Worm (Caenorhabditis elegans) whole organism, late embryonic: ENCODE data around the gene tag-52.

Source experiments
- C38D4.7 ChIP-seq: fragments of 200-800 bp; sonication (Bioruptor generic); optimal IDR thresholded peaks from 2 replicates; lab custom pipeline; 2018; ENCODE audit warnings: mild to moderate bottlenecking, missing genetic modification characterization, moderate library complexity, missing compliant biosample characterization
- K02D7.2 ChIP-seq: sonication (generic microtip); optimal IDR thresholded peaks from 2 replicates; lab custom pipeline; 2017; ENCODE audit warnings: mild to moderate bottlenecking, missing genetic modification characterization, missing compliant biosample characterization
- T23F11.4 ChIP-seq: fragments of 200-800 bp; sonication (Bioruptor generic); optimal IDR thresholded peaks from 2 replicates; lab custom pipeline; 2018; ENCODE audit warnings: mild to moderate bottlenecking, missing genetic modification characterization, missing compliant biosample characterization
- Y22D7AL.16 ChIP-seq: sonication (generic microtip); optimal IDR thresholded peaks from 2 replicates; lab custom pipeline; 2016; ENCODE audit warnings: missing genetic modification characterization, missing compliant biosample characterization
- ahr-1 ChIP-seq: sonication (generic microtip); optimal IDR thresholded peaks from 2 replicates; lab custom pipeline; 2016; ENCODE audit warnings: missing genetic modification characterization, missing compliant biosample characterization
- ceh-18 ChIP-seq: sonication (generic microtip); optimal IDR thresholded peaks from 2 replicates; lab custom pipeline; 2016; ENCODE audit warnings: missing genetic modification characterization, missing compliant biosample characterization
- ceh-19 ChIP-seq: fragments of 200-800 bp; sonication (Bioruptor generic); optimal IDR thresholded peaks from 2 replicates; lab custom pipeline; 2018; ENCODE audit warnings: mild to moderate bottlenecking, missing genetic modification characterization, missing compliant biosample characterization
- ceh-22 ChIP-seq: sonication (generic microtip); optimal IDR thresholded peaks from 2 replicates; lab custom pipeline; 2017; ENCODE audit warnings: missing biosample characterization, missing genetic modification characterization
- ceh-30 ChIP-seq: fragments of 150-350 bp; optimal IDR thresholded peaks from 2 replicates; lab custom pipeline; 2014; ENCODE audit warnings: missing biosample characterization, missing genetic modification characterization
- ceh-31 ChIP-seq: sonication (generic microtip); optimal IDR thresholded peaks from 2 replicates; lab custom pipeline; 2016; ENCODE audit warnings: missing genetic modification characterization, missing compliant biosample characterization
- ceh-34 ChIP-seq: sonication (generic microtip); optimal IDR thresholded peaks from 2 replicates; lab custom pipeline; 2016; ENCODE audit warnings: mild to moderate bottlenecking, missing genetic modification characterization, missing compliant biosample characterization
- ceh-48 ChIP-seq: sonication (generic microtip); optimal IDR thresholded peaks from 2 replicates; lab custom pipeline; 2016; ENCODE audit warnings: missing genetic modification characterization, inconsistent platforms, missing compliant biosample characterization
- ceh-9 ChIP-seq: sonication (generic microtip); optimal IDR thresholded peaks from 2 replicates; lab custom pipeline; 2016; ENCODE audit warnings: mild to moderate bottlenecking, missing genetic modification characterization, inconsistent platforms, missing compliant biosample characterization
- dmd-4 ChIP-seq: sonication (generic microtip); optimal IDR thresholded peaks from 2 replicates; lab custom pipeline; 2016; ENCODE audit warnings: borderline replicate concordance, missing genetic modification characterization, missing compliant biosample characterization
- dve-1 ChIP-seq: sonication (generic microtip); optimal IDR thresholded peaks from 2 replicates; lab custom pipeline; 2017; ENCODE audit warnings: antibody characterized with exemption, mild to moderate bottlenecking, missing genetic modification characterization, missing compliant biosample characterization
- elt-2 ChIP-seq: sonication (generic microtip); optimal IDR thresholded peaks from 2 replicates; lab custom pipeline; 2016; ENCODE audit warnings: missing genetic modification reagents, missing genetic modification characterization, missing compliant biosample characterization
- elt-4 ChIP-seq: sonication (generic microtip); optimal IDR thresholded peaks from 2 replicates; lab custom pipeline; 2016; ENCODE audit warnings: missing genetic modification characterization, missing compliant biosample characterization
- eyg-1 ChIP-seq: sonication (generic microtip); optimal IDR thresholded peaks from 2 replicates; lab custom pipeline; 2016; ENCODE audit warnings: missing genotype, missing genetic modification characterization, missing compliant biosample characterization
- hlh-13 ChIP-seq: fragments of 200-800 bp; sonication (Bioruptor generic); optimal IDR thresholded peaks from 2 replicates; lab custom pipeline; 2018; ENCODE audit warnings: mild to moderate bottlenecking, missing genetic modification characterization, missing compliant biosample characterization
- hlh-30 ChIP-seq: sonication (generic microtip); optimal IDR thresholded peaks from 2 replicates; lab custom pipeline; 2017; ENCODE audit warnings: antibody characterized with exemption, missing genetic modification characterization, missing compliant biosample characterization; ENCODE audit not compliant: insufficient read depth
- lim-6 ChIP-seq: sonication (generic microtip); optimal IDR thresholded peaks from 2 replicates; lab custom pipeline; 2016; ENCODE audit warnings: missing genetic modification characterization, missing compliant biosample characterization
- lin-11 ChIP-seq: fragments of 200-800 bp; sonication (Bioruptor generic); optimal IDR thresholded peaks from 2 replicates; lab custom pipeline; 2018; ENCODE audit warnings: mild to moderate bottlenecking, missing genetic modification characterization, missing compliant biosample characterization
- madf-2 ChIP-seq: sonication (generic microtip); optimal IDR thresholded peaks from 2 replicates; lab custom pipeline; 2017; ENCODE audit warnings: missing genetic modification characterization, missing compliant biosample characterization
- nfya-1 ChIP-seq: sonication (generic microtip); optimal IDR thresholded peaks from 2 replicates; lab custom pipeline; 2017; ENCODE audit warnings: missing genetic modification characterization, mild to moderate bottlenecking, missing compliant biosample characterization, antibody characterized with exemption, moderate library complexity
- pat-9 ChIP-seq: fragments of 200-800 bp; sonication (Bioruptor generic); optimal IDR thresholded peaks from 2 replicates; lab custom pipeline; 2018; ENCODE audit warnings: mild to moderate bottlenecking, missing genetic modification characterization, moderate library complexity, missing compliant biosample characterization
- pax-1 ChIP-seq: fragments of 150-350 bp; optimal IDR thresholded peaks from 2 replicates; lab custom pipeline; 2014; ENCODE audit warnings: missing biosample characterization, missing genetic modification characterization
- pha-2 ChIP-seq: sonication (generic microtip); optimal IDR thresholded peaks from 2 replicates; lab custom pipeline; 2017; ENCODE audit warnings: mild to moderate bottlenecking, missing genetic modification characterization, missing compliant biosample characterization
- pha-4 ChIP-seq: fragments of 150-350 bp; optimal IDR thresholded peaks from 2 replicates; lab custom pipeline; 2018; ENCODE audit warnings: missing biosample characterization, missing genetic modification reagents, missing genetic modification characterization
- pros-1 ChIP-seq: fragments of 150-350 bp; optimal IDR thresholded peaks from 2 replicates; lab custom pipeline; 2014; ENCODE audit warnings: missing biosample characterization, missing genetic modification reagents, missing genetic modification characterization
- ref-2 ChIP-seq: sonication (generic microtip); optimal IDR thresholded peaks from 2 replicates; lab custom pipeline; 2016; ENCODE audit warnings: missing genetic modification characterization, missing compliant biosample characterization
- rnt-1 ChIP-seq: sonication (generic microtip); optimal IDR thresholded peaks from 2 replicates; lab custom pipeline; 2016; ENCODE audit warnings: missing genetic modification characterization, missing compliant biosample characterization
- sdc-2 ChIP-seq: sonication (generic microtip); optimal IDR thresholded peaks from 2 replicates; lab custom pipeline; 2016; ENCODE audit warnings: missing genotype, missing genetic modification characterization, missing compliant biosample characterization
- sox-2 ChIP-seq: fragments of 200-800 bp; sonication (Bioruptor generic); IDR thresholded peaks from 2 replicates; pipeline ENCODE4 v1.3.6; 2022; ENCODE audit warnings: missing genetic modification reagents, missing genetic modification characterization, missing compliant biosample characterization
- tbx-2 ChIP-seq: sonication (generic microtip); optimal IDR thresholded peaks from 2 replicates; lab custom pipeline; 2016; ENCODE audit warnings: missing genetic modification characterization, missing compliant biosample characterization
- tbx-7 ChIP-seq: sonication (generic microtip); optimal IDR thresholded peaks from 2 replicates; lab custom pipeline; 2016; ENCODE audit warnings: missing genotype, missing genetic modification characterization, missing compliant biosample characterization
- unc-42 ChIP-seq: sonication (generic microtip); optimal IDR thresholded peaks from 2 replicates; lab custom pipeline; 2016; ENCODE audit warnings: missing genotype, missing genetic modification characterization, missing compliant biosample characterization
- ztf-16 ChIP-seq: sonication (generic microtip); optimal IDR thresholded peaks from 2 replicates; lab custom pipeline; 2017; ENCODE audit warnings: missing genetic modification characterization, missing compliant biosample characterization

tag-52 gene

ce11 chrX:3678507-3679175, at the start of gene tag-52:
TSS of gene tag-52 (minus strand) at chrX:3678557.
- TF ChIP-seq hlh-13 = no peak
- TF ChIP-seq Y22D7AL.16 (tag; lab: Kevin White, UChicago) = no peak
- peak; percentile 33 for TF ChIP-seq tbx-2 (tag; lab: Kevin White, UChicago)
- no peak for TF ChIP-seq ceh-30 (tag; lab: Kevin White, UChicago)
- peak; percentile 39 for TF ChIP-seq hlh-30 (tag; lab: Kevin White, UChicago)
- TF ChIP-seq C38D4.7 (GFP tag; lab: Kevin White, UChicago) = peak; percentile 17
- peak; percentile 20 for TF ChIP-seq ceh-31 (tag; lab: Kevin White, UChicago)
- TF ChIP-seq pha-2 (tag; lab: Kevin White, UChicago) = no peak
- no peak for TF ChIP-seq ceh-9 (tag; lab: Kevin White, UChicago)
- no peak for TF ChIP-seq K02D7.2 (tag; lab: Kevin White, UChicago)
- TF ChIP-seq ceh-48 (tag; lab: Kevin White, UChicago) = no peak
- peak; percentile 13 for TF ChIP-seq sdc-2
- TF ChIP-seq sox-2 (GFP tag; lab: Robert Waterston, UW) = no peak
- TF ChIP-seq elt-2 = peak; percentile 40
- no peak for TF ChIP-seq ahr-1
- peak; percentile 79 for TF ChIP-seq ceh-19
- TF ChIP-seq, all 69 proteins: peak for 7

ce11 chrX:3727274-3727673, 48.9 kb upstream of the tag-52 start, which contains the start of gene nlp-1:
TSS of gene nlp-1 (plus strand) at chrX:3727574.
- TF ChIP-seq pat-9 (tag; lab: Kevin White, UChicago) (no peak), pha-4 (tag; lab: Kevin White, UChicago) (no peak), ceh-31 (tag; lab: Kevin White, UChicago) (no peak), ref-2 (tag; lab: Kevin White, UChicago) (no peak), pros-1 (tag; lab: Kevin White, UChicago) (no peak), tbx-7 (no peak), unc-42 (tag; lab: Kevin White, UChicago) (no peak), hlh-13 (no peak), ceh-18 (tag; lab: Kevin White, UChicago) (no peak), ceh-19 (no peak), T23F11.4 (GFP tag; lab: Kevin White, UChicago) (no peak), K02D7.2 (tag; lab: Kevin White, UChicago) (no peak), ztf-16 (tag; lab: Kevin White, UChicago) (no peak), ceh-22 (no peak), lim-6 (no peak), sdc-2 (no peak), nfya-1 (tag; lab: Kevin White, UChicago) (no peak), lin-11 (tag; lab: Kevin White, UChicago) (no peak), dmd-4 (tag; lab: Kevin White, UChicago) (no peak)

DNA sequence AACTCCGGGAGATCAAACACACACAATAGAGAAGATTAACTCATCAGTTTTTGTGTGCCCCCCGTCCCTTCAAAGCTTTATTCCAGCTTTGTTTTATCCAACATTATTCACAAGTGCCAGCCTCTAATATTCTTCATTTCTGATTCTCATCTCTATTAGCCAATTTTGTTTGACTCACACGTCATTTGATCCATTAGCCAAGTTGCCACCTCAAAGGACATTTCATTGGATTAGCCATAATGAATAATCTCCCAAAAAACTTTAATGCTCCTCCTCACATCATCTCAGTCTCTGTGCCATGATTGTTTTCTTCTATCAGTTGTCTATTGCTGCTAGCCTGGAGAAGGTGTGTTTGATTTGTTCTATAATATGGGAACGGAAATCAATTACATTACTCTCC, 47.1 kb upstream of the tag-52 start:
- TF ChIP-seq pha-2 (tag; lab: Kevin White, UChicago) (no peak), ceh-22 (no peak), elt-4 (tag; lab: Kevin White, UChicago) (no peak)

DNA sequence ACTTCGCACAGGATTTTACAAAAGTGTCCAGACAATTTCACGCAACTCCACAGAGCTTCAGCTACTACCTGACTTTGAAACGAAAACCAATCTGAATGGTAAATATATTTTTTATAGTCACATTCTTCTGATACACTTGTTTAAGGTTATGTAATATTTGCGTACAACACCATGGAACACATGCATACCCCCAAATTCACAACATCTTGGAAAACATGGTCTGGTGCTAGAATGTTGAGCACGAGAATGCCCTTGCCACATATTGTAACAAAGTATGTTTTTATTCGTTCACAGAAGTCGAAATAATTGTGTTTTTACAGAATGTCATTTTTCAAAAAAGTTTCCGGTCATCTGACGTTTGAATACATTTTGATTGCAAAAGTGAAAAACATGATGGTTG, 37.5 kb upstream of the tag-52 start:
- no peak for TF ChIP-seq madf-2 (tag; lab: Kevin White, UChicago)

- TF ChIP-seq ceh-48 (tag; lab: Kevin White, UChicago) (no peak), pax-1 (tag; lab: Kevin White, UChicago) (no peak), rnt-1 (tag; lab: Kevin White, UChicago) (no peak), unc-42 (tag; lab: Kevin White, UChicago) (no peak), K02D7.2 (tag; lab: Kevin White, UChicago) (no peak), pha-2 (tag; lab: Kevin White, UChicago) (no peak), eyg-1 (tag; lab: Kevin White, UChicago) (no peak), ceh-18 (tag; lab: Kevin White, UChicago) (no peak), ceh-19 (no peak), dve-1 (tag; lab: Kevin White, UChicago) (no peak), ceh-34 (tag; lab: Kevin White, UChicago) (no peak)
Observed at ce11 chrX:3714797-3715196, 36.4 kb upstream of the tag-52 start, which contains the start of gene C01C4.2. TSS of gene C01C4.2 (plus strand) at chrX:3715097.
